Fruit fly (Drosophila melanogaster): ENCODE data around the gene CG5104.
A peak's percentile ranks its signal among the peaks of the same experiment; 100 is the strongest.

Gene CG5104

dm6 chr3L:20556371-20556770 is 35.6 kb downstream of the CG5104 start:
- TF ChIP-seq jim (GFP tag; optimal IDR thresholded peaks at IDR 0.05) (no peak), sage (GFP tag; optimal IDR thresholded peaks at IDR 0.05) (peak; percentile 58), lola (GFP tag; optimal IDR thresholded peaks at IDR 0.05) (no peak), Jra (GFP tag; optimal IDR thresholded peaks at IDR 0.05) (no peak), pan (optimal IDR thresholded peaks at IDR 0.05) (no peak), foxo (GFP tag; optimal IDR thresholded peaks at IDR 0.05) (peak in 1 of 2 experiments; percentile 84), Sp1 (GFP tag; optimal IDR thresholded peaks at IDR 0.05) (peak; percentile 84), Vsx2 (GFP tag; optimal IDR thresholded peaks at IDR 0.05; ENCODE audit: partially characterized antibody) (no peak), Mio (GFP tag; optimal IDR thresholded peaks at IDR 0.05) (no peak), OdsH (GFP tag; optimal IDR thresholded peaks at IDR 0.05) (peak; percentile 72), Hr83 (GFP tag; optimal IDR thresholded peaks at IDR 0.05; ENCODE audit: poor library complexity, severe bottlenecking) (no peak), h (GFP tag; optimal IDR thresholded peaks at IDR 0.05) (peak; percentile 83), brk (GFP tag; optimal IDR thresholded peaks at IDR 0.05) (peak; percentile 30), dl (GFP tag; optimal IDR thresholded peaks at IDR 0.05; ENCODE audit: insufficient read depth in 1 of 2, partially characterized antibody in 2 of 2) (no peak), HLH106 (tag; optimal IDR thresholded peaks at IDR 0.05) (peak; percentile 91), Rel (GFP tag; optimal IDR thresholded peaks at IDR 0.05) (no peak), Rel (tag; optimal IDR thresholded peaks at IDR 0.05) (peak; percentile 36), Myc (optimal IDR thresholded peaks at IDR 0.05) (no peak), tai (GFP tag; optimal IDR thresholded peaks at IDR 0.05) (peak; percentile 45), GATAd (GFP tag; optimal IDR thresholded peaks at IDR 0.05) (no peak), rgr (GFP tag; optimal IDR thresholded peaks at IDR 0.05) (peak; percentile 82), fru (GFP tag; optimal IDR thresholded peaks at IDR 0.05) (peak; percentile 77), woc (GFP tag; optimal IDR thresholded peaks at IDR 0.05) (peak; percentile 68), Dfd (GFP tag; optimal IDR thresholded peaks at IDR 0.05) (no peak), CrebA (GFP tag; optimal IDR thresholded peaks at IDR 0.05; ENCODE audit: borderline replicate concordance) (no peak), CG32264 (GFP tag; optimal IDR thresholded peaks at IDR 0.05) (peak; percentile 63), dmrt93B (GFP tag; optimal IDR thresholded peaks at IDR 0.05) (peak; percentile 68), Dif (GFP tag; optimal IDR thresholded peaks at IDR 0.05; ENCODE audit: partially characterized antibody) (no peak), br (GFP tag; optimal IDR thresholded peaks at IDR 0.05) (peak; percentile 84), usp (GFP tag; optimal IDR thresholded peaks at IDR 0.05) (no peak), CG9705 (GFP tag; optimal IDR thresholded peaks at IDR 0.05) (peak; percentile 62), sv (GFP tag; optimal IDR thresholded peaks at IDR 0.05) (no peak), Abd-B (GFP tag; optimal IDR thresholded peaks at IDR 0.05) (no peak), N (GFP tag; optimal IDR thresholded peaks at IDR 0.05) (no peak), ey (GFP tag; optimal IDR thresholded peaks at IDR 0.05) (peak; percentile 81), Hr78 (GFP tag; optimal IDR thresholded peaks at IDR 0.05) (no peak), dsf (GFP tag; optimal IDR thresholded peaks at IDR 0.05; ENCODE audit: borderline replicate concordance) (peak; percentile 10), Hnf4 (GFP tag; optimal IDR thresholded peaks at IDR 0.05) (peak; percentile 78), psq (GFP tag; optimal IDR thresholded peaks at IDR 0.05) (peak; percentile 65)

dm6 chr3L:20557065-20557464 is 36.3 kb downstream of the CG5104 start:
- TF ChIP-seq Rel (GFP tag; optimal IDR thresholded peaks at IDR 0.05) (no peak), Rel (tag; optimal IDR thresholded peaks at IDR 0.05) (no peak), HLH106 (tag; optimal IDR thresholded peaks at IDR 0.05) (no peak), Jra (GFP tag; optimal IDR thresholded peaks at IDR 0.05) (no peak)

dm6 chr3L:20562649-20563048 is 41.8 kb downstream of the CG5104 start:
- TF ChIP-seq HLH106 (tag; optimal IDR thresholded peaks at IDR 0.05) (no peak), GATAd (GFP tag; optimal IDR thresholded peaks at IDR 0.05) (no peak), Rel (GFP tag; optimal IDR thresholded peaks at IDR 0.05) (no peak), Rel (tag; optimal IDR thresholded peaks at IDR 0.05) (no peak), Dfd (GFP tag; optimal IDR thresholded peaks at IDR 0.05) (no peak), CG32264 (GFP tag; optimal IDR thresholded peaks at IDR 0.05) (no peak), br (GFP tag; optimal IDR thresholded peaks at IDR 0.05) (no peak), brk (GFP tag; optimal IDR thresholded peaks at IDR 0.05) (no peak)
